Fruit fly (Drosophila melanogaster) whole organism: Measurements from ENCODE around the gene Dhod.

Experiments used
- Dll ChIP-seq: fragments of >200 bp; optimal IDR thresholded peaks from 2 replicates; lab custom pipeline; 2017
- usp ChIP-seq: fragments of >200 bp; optimal IDR thresholded peaks from 2 replicates; lab custom pipeline; 2017; ENCODE audit warnings: missing biosample characterization, missing genetic modification characterization, mixed read lengths

Dhod gene

DNA sequence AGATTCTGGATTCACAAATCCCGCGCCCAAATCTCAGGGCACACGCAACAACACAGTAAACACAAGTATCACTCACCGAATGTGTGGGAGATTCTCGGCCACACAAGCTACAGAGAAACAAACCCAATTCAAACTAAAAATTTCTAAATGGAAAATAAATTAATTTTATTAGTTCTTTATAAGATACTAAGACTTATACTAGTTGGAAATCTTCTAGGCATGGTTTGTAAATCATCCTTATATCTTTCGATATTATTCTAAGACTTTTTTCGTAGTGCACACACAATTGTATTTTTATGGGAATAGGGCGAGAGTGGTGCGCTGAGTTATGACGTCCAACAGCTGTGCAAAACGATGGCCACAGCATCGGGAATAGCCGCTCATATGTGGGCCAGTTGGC is 33.6 kb downstream of the Dhod start:
- no peak for TF ChIP-seq usp

DNA sequence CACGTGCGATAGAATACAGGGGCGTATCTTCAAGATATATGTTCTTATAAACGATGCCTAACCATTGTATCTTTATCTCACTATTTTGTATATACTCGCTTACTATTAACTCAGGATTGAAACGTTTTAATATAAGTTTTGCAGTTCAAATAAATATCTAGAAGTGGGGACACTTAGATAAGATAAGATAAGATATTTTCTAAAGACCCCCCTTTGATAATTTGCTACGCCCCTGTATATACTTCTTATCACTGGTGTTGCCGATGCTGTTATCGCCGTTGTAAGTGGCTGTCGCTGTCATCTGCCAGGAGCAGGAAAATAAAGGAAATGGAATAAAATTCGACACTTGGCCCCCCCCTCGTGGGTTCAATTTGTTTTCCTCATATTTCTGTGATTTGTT is 36.6 kb downstream of the Dhod start:
- TF ChIP-seq Dll (lab: Kevin White, UChicago): no peak
